Worm (Caenorhabditis elegans) whole organism, late embryonic: ENCODE measurements around the gene Y65A5A.1.

Experiments
- T23F11.4 ChIP-seq: fragments of 200-800 bp; sonication (Bioruptor generic); optimal IDR thresholded peaks from 2 replicates; lab custom pipeline; 2018; ENCODE audit warnings: mild to moderate bottlenecking, missing genetic modification characterization, missing compliant biosample characterization
- ceh-14 ChIP-seq: sonication (generic microtip); optimal IDR thresholded peaks from 2 replicates; lab custom pipeline; 2016; ENCODE audit warnings: missing genotype, missing genetic modification characterization, missing compliant biosample characterization
- ceh-24 ChIP-seq: sonication (generic microtip); optimal IDR thresholded peaks from 2 replicates; lab custom pipeline; 2016; ENCODE audit warnings: mild to moderate bottlenecking, missing genetic modification characterization, missing compliant biosample characterization
- ets-4 ChIP-seq: sonication (generic microtip); optimal IDR thresholded peaks from 2 replicates; lab custom pipeline; 2016; ENCODE audit warnings: missing genetic modification characterization, missing compliant biosample characterization
- gmeb-2 ChIP-seq: sonication (generic microtip); optimal IDR thresholded peaks from 2 replicates; lab custom pipeline; 2016; ENCODE audit warnings: missing genetic modification characterization, inconsistent platforms, missing compliant biosample characterization
- pqm-1 ChIP-seq: sonication (generic microtip); optimal IDR thresholded peaks from 2 replicates; lab custom pipeline; 2016; ENCODE audit warnings: missing genetic modification characterization, missing compliant biosample characterization
- ttx-3 ChIP-seq: sonication (generic microtip); optimal IDR thresholded peaks from 2 replicates; lab custom pipeline; 2016; ENCODE audit warnings: missing genetic modification reagents, missing genetic modification characterization, missing compliant biosample characterization
- ztf-16 ChIP-seq: sonication (generic microtip); optimal IDR thresholded peaks from 2 replicates; lab custom pipeline; 2017; ENCODE audit warnings: missing genetic modification characterization, missing compliant biosample characterization

ce11 chrIV:16370592-16370991 is 29.0 kb downstream of the Y65A5A.1 start:
- no peak for TF ChIP-seq ceh-14 (tag; lab: Kevin White, UChicago)
- TF ChIP-seq ets-4 (tag; lab: Kevin White, UChicago) = no peak
- TF ChIP-seq ceh-24 (tag; lab: Kevin White, UChicago) = no peak
- TF ChIP-seq ztf-16 (tag; lab: Kevin White, UChicago) = no peak
- no peak for TF ChIP-seq T23F11.4 (GFP tag; lab: Kevin White, UChicago)
- no peak for TF ChIP-seq pqm-1 (tag; lab: Kevin White, UChicago)
- TF ChIP-seq gmeb-2 (tag; lab: Kevin White, UChicago) = no peak
- no peak for TF ChIP-seq ttx-3 (tag; lab: Kevin White, UChicago)
